Fruit fly (Drosophila melanogaster) whole organism, adult: ENCODE results near the gene tplus3a.

Experiments
- CG11617 ChIP-seq: fragments of 200-800 bp; sonication (Bioruptor generic); optimal IDR thresholded peaks from 2 replicates; lab custom pipeline; 2017; ENCODE audit warnings: mild to moderate bottlenecking, missing biosample characterization, missing genetic modification reagents, missing genetic modification characterization
- CG12768 ChIP-seq: fragments of 200-800 bp; sonication (Bioruptor generic); optimal IDR thresholded peaks from 2 replicates; lab custom pipeline; 2017; ENCODE audit warnings: missing biosample characterization, missing genetic modification characterization, mild to moderate bottlenecking, moderate library complexity, missing genetic modification reagents
- CG14711 ChIP-seq: fragments of 200-800 bp; sonication (Bioruptor generic); optimal IDR thresholded peaks from 2 replicates; lab custom pipeline; 2018; ENCODE audit warnings: missing biosample characterization, mild to moderate bottlenecking, missing genetic modification characterization, moderate library complexity
- CG1620 ChIP-seq: fragments of 200-800 bp; sonication (Bioruptor generic); optimal IDR thresholded peaks from 2 replicates; lab custom pipeline; 2016; ENCODE audit warnings: missing biosample characterization, missing genetic modification characterization
- CG33017 ChIP-seq: fragments of 200-800 bp; sonication (Bioruptor generic); optimal IDR thresholded peaks from 2 replicates; lab custom pipeline; 2018; ENCODE audit warnings: missing biosample characterization, mild to moderate bottlenecking, missing genetic modification characterization, moderate library complexity
- CG5204 ChIP-seq: fragments of 200-800 bp; sonication (Bioruptor generic); optimal IDR thresholded peaks from 2 replicates; lab custom pipeline; 2016; ENCODE audit warnings: missing biosample characterization, missing genetic modification characterization
- CG7045 ChIP-seq: fragments of 200-800 bp; sonication (Bioruptor generic); optimal IDR thresholded peaks from 2 replicates; lab custom pipeline; 2017; ENCODE audit warnings: missing biosample characterization, mild to moderate bottlenecking, missing genetic modification characterization
- CG7101 ChIP-seq: fragments of 200-800 bp; sonication (Bioruptor generic); optimal IDR thresholded peaks from 2 replicates; lab custom pipeline; 2018; ENCODE audit warnings: missing biosample characterization, mild to moderate bottlenecking, missing genetic modification characterization, moderate library complexity
- Clk ChIP-seq: fragments of 200-800 bp; sonication (Bioruptor generic); optimal IDR thresholded peaks from 2 replicates; lab custom pipeline; 2017; ENCODE audit warnings: missing biosample characterization, missing genetic modification characterization
- Crg-1 ChIP-seq: fragments of 200-800 bp; sonication (Bioruptor generic); optimal IDR thresholded peaks from 2 replicates; lab custom pipeline; 2016; ENCODE audit warnings: missing biosample characterization, missing genetic modification characterization
- Hr96 ChIP-seq: fragments of 200-800 bp; sonication (Bioruptor generic); optimal IDR thresholded peaks from 2 replicates; lab custom pipeline; 2016; ENCODE audit warnings: missing biosample characterization, missing genetic modification characterization
- Mnt ChIP-seq: fragments of 200-800 bp; sonication (Bioruptor generic); optimal IDR thresholded peaks from 2 replicates; lab custom pipeline; 2016; ENCODE audit warnings: missing biosample characterization, mild to moderate bottlenecking, missing genetic modification characterization
- bab1 ChIP-seq: fragments of 200-800 bp; sonication (Bioruptor generic); optimal IDR thresholded peaks from 3 replicates; lab custom pipeline; 2019; ENCODE audit warnings: missing biosample characterization, mild to moderate bottlenecking, missing genetic modification characterization, moderate library complexity
- cic ChIP-seq: fragments of 200-800 bp; sonication (Bioruptor generic); optimal IDR thresholded peaks from 2 replicates; lab custom pipeline; 2017; ENCODE audit warnings: missing biosample characterization, mild to moderate bottlenecking, missing genetic modification characterization, moderate library complexity
- cnc ChIP-seq, 2 experiments: fragments of >200 bp; optimal IDR thresholded peaks; 2 replicates each; lab custom pipeline; 2017
- kay ChIP-seq: fragments of 200-800 bp; sonication (Bioruptor generic); peaks from one replicate; lab custom pipeline; 2016; ENCODE audit warnings: missing biosample characterization, missing genetic modification characterization, borderline replicate concordance
- ovo ChIP-seq: fragments of 200-800 bp; sonication (Bioruptor generic); optimal IDR thresholded peaks from 2 replicates; lab custom pipeline; 2016; ENCODE audit warnings: missing biosample characterization, missing genetic modification characterization
- pad ChIP-seq: fragments of 200-800 bp; sonication (Bioruptor generic); optimal IDR thresholded peaks from 3 replicates; lab custom pipeline; 2017; ENCODE audit warnings: missing biosample characterization, missing genetic modification characterization, mild to moderate bottlenecking, moderate library complexity, missing genetic modification reagents
- tj ChIP-seq: fragments of 200-800 bp; sonication (Bioruptor generic); optimal IDR thresholded peaks from 3 replicates; lab custom pipeline; 2017; ENCODE audit warnings: missing biosample characterization, mild to moderate bottlenecking, missing genetic modification characterization, moderate library complexity
- toe ChIP-seq: fragments of 200-800 bp; sonication (Bioruptor generic); optimal IDR thresholded peaks from 2 replicates; lab custom pipeline; 2016; ENCODE audit warnings: missing biosample characterization, missing genetic modification characterization

tplus3a gene

DNA sequence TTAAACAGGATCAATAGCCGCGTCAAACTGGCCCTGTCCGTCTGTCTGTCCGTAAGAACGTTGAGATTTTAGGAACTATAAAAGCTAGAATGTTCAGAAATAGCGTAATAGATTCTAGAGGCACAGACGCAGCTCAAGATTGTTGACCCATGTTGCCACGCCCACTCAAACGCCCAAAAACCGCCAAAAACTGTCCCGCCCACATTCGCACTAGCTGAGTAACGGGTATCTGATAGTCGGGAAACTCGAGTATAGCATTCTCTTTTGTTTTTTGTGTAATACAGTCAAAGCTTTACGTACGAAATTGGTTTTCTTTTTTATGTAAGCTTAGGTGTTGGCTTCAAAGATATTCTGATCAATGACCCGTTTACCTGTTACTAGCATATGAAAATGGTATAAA lies 11.1 kb upstream of the tplus3a start:
- TF ChIP-seq tj (GFP tag; lab: Kevin White, UChicago) (no peak), Mnt (GFP tag; lab: Kevin White, UChicago) (no peak), CG7045 (no peak), CG7101 (tag; lab: Kevin White, UChicago) (no peak), CG12768 (GFP tag; lab: Kevin White, UChicago) (no peak)

DNA sequence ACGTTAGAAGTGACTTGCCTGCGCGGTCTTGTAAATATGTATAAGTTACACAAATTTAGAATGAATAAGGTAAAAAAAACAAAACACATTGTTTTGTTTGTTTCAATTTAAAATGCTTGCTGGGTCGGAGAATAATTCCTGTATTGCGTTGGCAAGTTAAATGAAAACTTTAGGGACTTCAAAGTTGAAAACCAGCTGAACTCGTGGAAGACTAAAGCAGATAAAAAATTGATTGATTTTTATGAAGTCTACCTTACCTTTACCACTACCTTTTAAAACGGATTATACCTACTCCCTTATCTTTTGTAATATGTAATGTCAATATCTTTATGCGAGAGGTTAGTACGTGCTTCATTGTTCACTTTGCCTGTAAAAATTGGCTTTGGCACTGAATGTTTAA lies 5.7 kb upstream of the tplus3a start, which contains the start of gene CG42597:
CG42597 (minus strand) TSS at position 101 of the 400 bp plus-strand sequence.
- TF ChIP-seq pad (GFP tag; lab: Kevin White, UChicago) (no peak), toe (GFP tag; lab: Kevin White, UChicago) (no peak), CG7101 (tag; lab: Kevin White, UChicago) (no peak), Hr96 (no peak), bab1 (GFP tag; lab: Kevin White, UChicago) (no peak), tj (GFP tag; lab: Kevin White, UChicago) (no peak), cnc (optimal IDR thresholded peaks at IDR 0.05; lab: Kevin White, UChicago) (no peak)

DNA sequence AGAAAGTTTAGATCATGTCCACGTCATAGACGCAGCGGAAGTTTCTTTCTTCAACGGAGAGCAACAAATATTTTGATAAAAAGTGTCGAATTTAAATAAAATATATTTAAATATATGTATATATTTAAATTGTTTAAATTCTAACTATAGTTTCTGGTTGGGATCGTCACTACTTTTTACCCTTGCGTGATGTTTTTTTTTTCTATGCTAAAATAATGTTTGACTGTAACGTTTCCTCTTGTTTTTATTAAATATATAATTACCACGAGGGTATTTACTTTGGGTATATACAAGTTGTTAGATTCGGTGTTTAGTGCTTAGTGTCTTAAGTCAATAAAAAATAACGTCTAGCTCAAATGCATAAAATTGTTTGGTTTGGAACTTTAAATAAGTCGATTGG lies 8.4 kb downstream of the tplus3a start, which contains the start of gene ttm3:
ttm3 (plus strand) TSS at position 301 of the 400 bp plus-strand sequence.
- TF ChIP-seq Crg-1 (GFP tag; lab: Kevin White, UChicago) (no peak), tj (GFP tag; lab: Kevin White, UChicago) (no peak), cic (no peak), Mnt (GFP tag; lab: Kevin White, UChicago) (no peak), CG33017 (tag; lab: Kevin White, UChicago) (no peak), kay (GFP tag; lab: Kevin White, UChicago) (no peak), ovo (GFP tag; lab: Kevin White, UChicago) (no peak), CG11617 (GFP tag; lab: Kevin White, UChicago) (no peak), CG12768 (GFP tag; lab: Kevin White, UChicago) (no peak), CG1620 (GFP tag; lab: Kevin White, UChicago) (no peak)

DNA sequence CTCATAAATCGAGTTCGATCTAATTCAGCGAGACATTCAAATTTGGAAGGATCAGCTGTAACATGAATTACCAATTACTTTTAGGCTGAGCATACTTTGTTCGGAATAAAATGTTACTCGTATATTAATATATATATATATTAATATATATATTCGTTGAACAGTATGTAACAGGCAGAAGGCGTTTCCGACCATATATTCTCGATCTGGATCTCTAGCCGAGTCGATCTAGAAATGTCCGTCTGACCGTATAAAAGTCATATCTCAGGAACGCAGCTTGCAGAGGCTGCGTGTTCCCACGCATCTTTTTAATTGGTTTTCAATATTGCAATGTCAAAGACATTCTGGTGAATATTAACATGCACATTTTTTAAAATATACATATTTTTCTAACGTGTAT lies 33.4 kb downstream of the tplus3a start, which contains the start of gene tplus3b:
tplus3b (minus strand) TSS at position 101 of the 400 bp plus-strand sequence.
- TF ChIP-seq pad (GFP tag; lab: Kevin White, UChicago) (no peak), CG7101 (tag; lab: Kevin White, UChicago) (no peak), tj (GFP tag; lab: Kevin White, UChicago) (no peak), CG11617 (GFP tag; lab: Kevin White, UChicago) (no peak), CG12768 (GFP tag; lab: Kevin White, UChicago) (no peak), ovo (GFP tag; lab: Kevin White, UChicago) (no peak), cic (no peak), CG7045 (no peak), CG1620 (GFP tag; lab: Kevin White, UChicago) (no peak)

DNA sequence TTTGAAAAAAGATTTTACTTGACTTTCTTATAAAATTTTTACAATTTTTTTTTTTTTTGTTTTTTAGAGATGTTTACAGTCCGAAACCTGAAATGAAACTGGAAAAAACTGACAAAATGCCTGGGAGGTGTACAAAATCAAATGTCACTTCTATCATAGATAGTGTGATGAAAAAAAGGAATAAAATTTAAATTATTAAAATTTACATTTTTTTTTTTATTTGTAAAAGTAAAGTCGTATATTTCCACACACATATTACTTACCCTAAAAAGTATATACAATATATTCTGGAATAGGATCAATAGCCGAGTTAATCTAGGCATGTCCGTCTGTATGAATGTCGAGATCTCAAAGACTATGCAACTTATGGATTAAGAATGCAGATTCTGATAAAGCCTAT lies 34.5 kb downstream of the tplus3a start, which contains the start of gene CG15219:
CG15219 (minus strand) TSS at position 101 of the 400 bp plus-strand sequence.
- TF ChIP-seq ovo (GFP tag; lab: Kevin White, UChicago) (no peak), CG7045 (no peak), cnc (optimal IDR thresholded peaks at IDR 0.05; lab: Kevin White, UChicago) (no peak), bab1 (GFP tag; lab: Kevin White, UChicago) (no peak), kay (GFP tag; lab: Kevin White, UChicago) (no peak), CG11617 (GFP tag; lab: Kevin White, UChicago) (no peak), CG33017 (tag; lab: Kevin White, UChicago) (no peak), toe (GFP tag; lab: Kevin White, UChicago) (no peak), Clk (GFP tag; lab: Kevin White, UChicago) (no peak)

DNA sequence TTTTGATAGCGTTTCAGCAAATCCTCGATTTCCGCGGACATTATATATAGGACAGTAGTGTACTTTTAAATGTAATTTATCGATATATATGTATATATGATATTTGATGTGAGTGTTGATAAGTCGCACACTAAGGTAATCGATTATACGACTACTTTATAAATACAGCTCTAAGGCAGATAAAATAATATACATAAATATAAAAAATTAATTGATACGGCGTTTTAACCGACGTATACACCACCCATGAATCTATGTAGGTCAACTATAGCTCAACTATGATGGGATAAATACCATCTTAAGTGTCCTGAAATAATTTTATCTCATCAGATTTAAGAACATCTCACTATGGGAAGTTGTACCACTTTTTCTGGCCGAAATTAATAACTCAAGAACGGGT lies 36.3 kb downstream of the tplus3a start, which contains the start of gene CG10834:
CG10834 (minus strand) TSS at position 101 of the 400 bp plus-strand sequence.
- TF ChIP-seq Clk (GFP tag; lab: Kevin White, UChicago) (no peak), toe (GFP tag; lab: Kevin White, UChicago) (no peak), tj (GFP tag; lab: Kevin White, UChicago) (no peak), CG33017 (tag; lab: Kevin White, UChicago) (no peak), Mnt (GFP tag; lab: Kevin White, UChicago) (no peak), cnc (optimal IDR thresholded peaks at IDR 0.05; lab: Kevin White, UChicago) (no peak), CG7101 (tag; lab: Kevin White, UChicago) (no peak), CG14711 (tag; lab: Kevin White, UChicago) (no peak), Crg-1 (GFP tag; lab: Kevin White, UChicago) (no peak), CG11617 (GFP tag; lab: Kevin White, UChicago) (no peak), CG12768 (GFP tag; lab: Kevin White, UChicago) (no peak), bab1 (GFP tag; lab: Kevin White, UChicago) (no peak), CG5204 (GFP tag; lab: Kevin White, UChicago) (no peak), Hr96 (no peak)

DNA sequence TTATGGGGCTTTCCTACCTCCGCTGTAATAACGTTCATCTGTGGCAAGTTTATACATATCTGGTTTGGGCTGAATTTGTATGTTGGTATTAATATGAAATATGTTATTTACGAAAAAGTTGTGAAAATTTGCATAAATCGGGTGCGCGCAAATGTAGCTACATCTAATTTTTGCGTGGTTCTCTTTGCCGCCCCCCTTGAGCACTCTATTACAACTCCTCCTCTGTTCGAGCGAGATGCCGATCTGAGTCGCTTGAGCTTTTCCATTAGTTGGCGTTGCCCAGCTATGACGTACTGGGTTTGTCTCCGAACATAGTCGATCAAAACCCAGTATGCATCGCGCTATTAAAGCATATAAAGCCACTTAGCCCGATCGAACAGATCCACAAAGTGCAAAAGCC lies 37.7 kb downstream of the tplus3a start, which contains the start of gene CG6675:
CG6675 (plus strand) TSS at position 301 of the 400 bp plus-strand sequence.
- no peak for TF ChIP-seq cnc (optimal IDR thresholded peaks at IDR 0.05; lab: Kevin White, UChicago)
- peak; percentile 20 for TF ChIP-seq CG5204 (GFP tag; lab: Kevin White, UChicago)
- TF ChIP-seq CG7045: peak; percentile 43
- TF ChIP-seq ovo (GFP tag; lab: Kevin White, UChicago): no peak
- TF ChIP-seq kay (GFP tag; lab: Kevin White, UChicago): peak; percentile 59
- no peak for TF ChIP-seq Clk (GFP tag; lab: Kevin White, UChicago)
